Fruit fly (Drosophila melanogaster) whole organism, embryonic: Measurements from ENCODE around the gene Tre1.

Experiments used
- Atf3 ChIP-seq: fragments of 200-800 bp; sonication (Bioruptor generic); optimal IDR thresholded peaks from 3 replicates; lab custom pipeline; 2016; ENCODE audit warnings: missing biosample characterization, missing genetic modification characterization
- Awh ChIP-seq: fragments of 200-800 bp; sonication (Bioruptor generic); IDR thresholded peaks from 2 replicates; pipeline ENCODE4, ENCODE4 v1.3.6; 2022; ENCODE audit warnings: missing biosample characterization, missing genetic modification characterization
- C15 ChIP-seq: fragments of 200-800 bp; sonication (Bioruptor generic); IDR thresholded peaks from 3 replicates; pipeline ENCODE4 v1.3.6; 2022; ENCODE audit warnings: missing biosample characterization, missing genetic modification characterization
- CG10979 ChIP-seq: fragments of 200-800 bp; sonication (Bioruptor generic); optimal IDR thresholded peaks from 2 replicates; lab custom pipeline; 2018; ENCODE audit warnings: missing biosample characterization, mild to moderate bottlenecking, missing genetic modification characterization, moderate library complexity
- CG12391 ChIP-seq: fragments of 200-800 bp; sonication (Bioruptor generic); optimal IDR thresholded peaks from 3 replicates; lab custom pipeline; 2018; ENCODE audit warnings: missing biosample characterization, mild to moderate bottlenecking, missing genetic modification characterization, moderate library complexity
- CG13287 ChIP-seq: fragments of 200-800 bp; sonication (Bioruptor generic); IDR thresholded peaks from 2 replicates; pipeline ENCODE4 v1.3.6; 2022; ENCODE audit warnings: missing biosample characterization, missing genetic modification characterization; ENCODE audit not compliant: partially characterized antibody
- CG15269 ChIP-seq: fragments of 200-800 bp; sonication (Bioruptor generic); optimal IDR thresholded peaks from 2 replicates; lab custom pipeline; 2018; ENCODE audit warnings: missing biosample characterization, mild to moderate bottlenecking, missing genetic modification characterization, moderate library complexity
- CG1529 ChIP-seq: fragments of 200-800 bp; sonication (Bioruptor generic); optimal IDR thresholded peaks from 3 replicates; lab custom pipeline; 2018; ENCODE audit warnings: missing biosample characterization, missing genetic modification characterization
- CG15479 ChIP-seq: fragments of 200-800 bp; sonication (Bioruptor generic); optimal IDR thresholded peaks from 3 replicates; lab custom pipeline; 2019; ENCODE audit warnings: missing biosample characterization, mild to moderate bottlenecking, missing genetic modification characterization, moderate library complexity
- CG15696 ChIP-seq: fragments of 200-800 bp; sonication (Bioruptor generic); optimal IDR thresholded peaks from 2 replicates; lab custom pipeline; 2019; ENCODE audit warnings: missing biosample characterization, mild to moderate bottlenecking, missing genetic modification characterization, moderate library complexity
- CG1647 ChIP-seq: fragments of 200-800 bp; sonication (Bioruptor generic); optimal IDR thresholded peaks from 3 replicates; lab custom pipeline; 2016; ENCODE audit warnings: missing biosample characterization, missing genetic modification characterization
- CG18619 ChIP-seq: fragments of 200-800 bp; sonication (Bioruptor generic); optimal IDR thresholded peaks from 3 replicates; lab custom pipeline; 2017; ENCODE audit warnings: missing biosample characterization, mild to moderate bottlenecking, missing genetic modification characterization
- CG31224 ChIP-seq: fragments of 200-800 bp; sonication (Bioruptor generic); IDR thresholded peaks from 2 replicates; pipeline ENCODE4 v1.3.6; 2022; ENCODE audit warnings: missing biosample characterization, missing genetic modification characterization
- CG34376 ChIP-seq: fragments of 200-800 bp; sonication (Bioruptor generic); optimal IDR thresholded peaks from 2 replicates; lab custom pipeline; 2018; ENCODE audit warnings: missing biosample characterization, mild to moderate bottlenecking, missing genetic modification characterization
- CG6791 ChIP-seq: fragments of 200-800 bp; sonication (Bioruptor generic); IDR thresholded peaks from 3 replicates; pipeline ENCODE4 v1.3.6; 2022; ENCODE audit warnings: missing biosample characterization, missing genetic modification characterization; ENCODE audit not compliant: partially characterized antibody
- CG6854 ChIP-seq: fragments of 200-800 bp; sonication (Bioruptor generic); optimal IDR thresholded peaks from 3 replicates; lab custom pipeline; 2017; ENCODE audit warnings: missing biosample characterization, mild to moderate bottlenecking, missing genetic modification characterization
- CG9215 ChIP-seq: fragments of 200-800 bp; sonication (Bioruptor generic); IDR thresholded peaks from 2 replicates; pipeline ENCODE4 v1.3.6; 2022; ENCODE audit warnings: missing biosample characterization, missing genetic modification characterization
- D ChIP-seq, 2 experiments: fragments of 200-800 bp in 1 of 2; fragments of >200 bp in 1 of 2; sonication (Bioruptor generic) in 1 of 2; optimal IDR thresholded peaks; 2 replicates in 1 of 2; 3 replicates in 1 of 2; lab custom pipeline; 2017; ENCODE audit warnings: mild to moderate bottlenecking in 1 of 2, missing biosample characterization in 1 of 2, missing genetic modification characterization in 1 of 2, missing genetic modification reagents in 1 of 2
- Dref ChIP-seq: fragments of 200-800 bp; sonication (Bioruptor generic); IDR thresholded peaks from 2 replicates; pipeline ENCODE4 v1.3.6; 2022; ENCODE audit warnings: missing biosample characterization, missing genetic modification characterization
- E2f2 ChIP-seq: fragments of 200-800 bp; sonication (Bioruptor generic); IDR thresholded peaks from 2 replicates; pipeline ENCODE4 v1.3.6; 2022; ENCODE audit warnings: missing biosample characterization, missing genetic modification characterization
- HHEX ChIP-seq: fragments of 200-800 bp; sonication (Bioruptor generic); optimal IDR thresholded peaks from 3 replicates; lab custom pipeline; 2017; ENCODE audit warnings: missing biosample characterization, mild to moderate bottlenecking, missing genetic modification characterization, missing genetic modification reagents
- Hand ChIP-seq: fragments of 200-800 bp; sonication (Bioruptor generic); optimal IDR thresholded peaks from 2 replicates; lab custom pipeline; 2017; ENCODE audit warnings: mild to moderate bottlenecking, missing biosample characterization, missing genetic modification reagents, missing genetic modification characterization
- Hr78 ChIP-seq, 2 experiments: fragments of 200-800 bp in 1 of 2; fragments of >200 bp in 1 of 2; sonication (Bioruptor generic) in 1 of 2; optimal IDR thresholded peaks; 2 replicates each; lab custom pipeline; 2017 to 2019; ENCODE audit warnings: missing biosample characterization in 2 of 2, missing genetic modification characterization in 2 of 2, mild to moderate bottlenecking in 1 of 2, moderate library complexity in 1 of 2
- Jarid2 ChIP-seq: fragments of 200-800 bp; sonication (Bioruptor generic); optimal IDR thresholded peaks from 3 replicates; lab custom pipeline; 2017; ENCODE audit warnings: mild to moderate bottlenecking, missing biosample characterization, missing genetic modification reagents, missing genetic modification characterization
- Max ChIP-seq: fragments of 200-800 bp; sonication (Bioruptor generic); optimal IDR thresholded peaks from 2 replicates; lab custom pipeline; 2016; ENCODE audit warnings: missing biosample characterization, mild to moderate bottlenecking, missing genetic modification characterization
- Mrtf ChIP-seq: fragments of 200-800 bp; sonication (Bioruptor generic); IDR thresholded peaks from 3 replicates; pipeline ENCODE4 v1.3.6; 2022; ENCODE audit warnings: missing biosample characterization, missing genetic modification characterization
- Scr ChIP-seq: fragments of 200-800 bp; sonication (Bioruptor generic); IDR thresholded peaks from 2 replicates; pipeline ENCODE4 v1.3.6; 2022; ENCODE audit warnings: missing biosample characterization, missing genetic modification characterization; ENCODE audit not compliant: partially characterized antibody
- Side ChIP-seq: fragments of 200-800 bp; sonication (Bioruptor generic); optimal IDR thresholded peaks from 2 replicates; lab custom pipeline; 2016; ENCODE audit warnings: missing biosample characterization, missing genetic modification characterization
- Ssrp ChIP-seq: fragments of 200-800 bp; sonication (Bioruptor generic); optimal IDR thresholded peaks from 2 replicates; lab custom pipeline; 2018; ENCODE audit warnings: missing biosample characterization, mild to moderate bottlenecking, missing genetic modification characterization, moderate library complexity
- Taf1 ChIP-seq: fragments of 200-800 bp; sonication (Bioruptor generic); IDR thresholded peaks from 2 replicates; pipeline ENCODE4 v1.3.6; 2022; ENCODE audit warnings: missing biosample characterization, missing genetic modification characterization
- caup ChIP-seq: fragments of 200-800 bp; sonication (Bioruptor generic); optimal IDR thresholded peaks from 3 replicates; lab custom pipeline; 2017; ENCODE audit warnings: missing biosample characterization, mild to moderate bottlenecking, missing genetic modification characterization, moderate library complexity; ENCODE audit not compliant: severe bottlenecking
- crol ChIP-seq: fragments of 200-800 bp; sonication (Bioruptor generic); IDR thresholded peaks from 2 replicates; pipeline ENCODE4 v1.3.6; 2022; ENCODE audit warnings: missing biosample characterization, missing genetic modification characterization
- dimm ChIP-seq: fragments of 200-800 bp; sonication (Bioruptor generic); IDR thresholded peaks from 2 replicates; pipeline ENCODE4 v1.3.6; 2022; ENCODE audit warnings: missing biosample characterization, missing genetic modification characterization
- dmrt99B ChIP-seq: fragments of 200-800 bp; sonication (Bioruptor generic); optimal IDR thresholded peaks from 2 replicates; lab custom pipeline; 2018; ENCODE audit warnings: missing biosample characterization, mild to moderate bottlenecking, missing genetic modification characterization, moderate library complexity
- fd64A ChIP-seq: fragments of 200-800 bp; sonication (Bioruptor generic); optimal IDR thresholded peaks from 3 replicates; lab custom pipeline; 2018; ENCODE audit warnings: missing biosample characterization, mild to moderate bottlenecking, missing genetic modification characterization
- fru ChIP-seq: fragments of >200 bp; optimal IDR thresholded peaks from 2 replicates; lab custom pipeline; 2017
- gcm2 ChIP-seq: fragments of 200-800 bp; sonication (Bioruptor generic); optimal IDR thresholded peaks from 2 replicates; lab custom pipeline; 2016; ENCODE audit warnings: missing biosample characterization, missing genetic modification characterization
- grau ChIP-seq: fragments of 200-800 bp; optimal IDR thresholded peaks from 3 replicates; lab custom pipeline; 2019; ENCODE audit warnings: missing biosample characterization, mild to moderate bottlenecking, missing genetic modification characterization, moderate library complexity
- gsb-n ChIP-seq: fragments of 200-800 bp; sonication (Bioruptor generic); optimal IDR thresholded peaks from 3 replicates; lab custom pipeline; 2018; ENCODE audit warnings: missing biosample characterization, mild to moderate bottlenecking, missing genetic modification characterization
- jumu ChIP-seq: fragments of 200-800 bp; sonication (Bioruptor generic); optimal IDR thresholded peaks from 3 replicates; lab custom pipeline; 2016; ENCODE audit warnings: missing biosample characterization, missing genetic modification characterization
- kah ChIP-seq: fragments of 200-800 bp; sonication (Bioruptor generic); optimal IDR thresholded peaks from 2 replicates; lab custom pipeline; 2018; ENCODE audit warnings: missing biosample characterization, mild to moderate bottlenecking, missing genetic modification characterization
- ken ChIP-seq: fragments of 200-800 bp; sonication (Bioruptor generic); IDR thresholded peaks from 3 replicates; pipeline ENCODE4 v1.3.6; 2022; ENCODE audit warnings: missing biosample characterization, missing genetic modification characterization
- klu ChIP-seq: fragments of 200-800 bp; sonication (Bioruptor generic); IDR thresholded peaks from 2 replicates; pipeline ENCODE4 v1.3.6; 2022; ENCODE audit warnings: missing biosample characterization, missing genetic modification characterization
- mld ChIP-seq: fragments of 200-800 bp; sonication (Bioruptor generic); IDR thresholded peaks from 3 replicates; pipeline ENCODE4 v1.3.6; 2022; ENCODE audit warnings: missing biosample characterization, missing genetic modification characterization; ENCODE audit not compliant: partially characterized antibody
- nerfin-2 ChIP-seq: fragments of 200-800 bp; sonication (Bioruptor generic); IDR thresholded peaks from 2 replicates; pipeline ENCODE4 v1.3.6; 2022; ENCODE audit warnings: missing biosample characterization, missing genetic modification characterization; ENCODE audit not compliant: partially characterized antibody
- ranshi ChIP-seq: fragments of 200-800 bp; sonication (Bioruptor generic); IDR thresholded peaks from 2 replicates; pipeline ENCODE4 v1.3.6; 2022; ENCODE audit warnings: missing biosample characterization, missing genetic modification characterization
- sim ChIP-seq: fragments of 200-800 bp; sonication (Bioruptor generic); IDR thresholded peaks from 2 replicates; pipeline ENCODE4 v1.3.6; 2022; ENCODE audit warnings: missing biosample characterization, missing genetic modification characterization
- stc ChIP-seq: fragments of 200-800 bp; sonication (Bioruptor generic); IDR thresholded peaks from 2 replicates; pipeline ENCODE4 v1.3.6; 2022; ENCODE audit warnings: missing biosample characterization, missing genetic modification characterization
- tx ChIP-seq: fragments of 200-800 bp; sonication (Bioruptor generic); optimal IDR thresholded peaks from 2 replicates; lab custom pipeline; 2016; ENCODE audit warnings: missing biosample characterization, missing genetic modification characterization

Gene Tre1

dm6 chrX:5705899-5706312 is 26.1 kb upstream of the Tre1 start (continued):
- no peak for TF ChIP-seq Scr (GFP tag; lab: Robert Waterston, UW)
- TF ChIP-seq CG15269 (tag; lab: Kevin White, UChicago) = peak; percentile 84
- TF ChIP-seq CG1529 (GFP tag; lab: Kevin White, UChicago) = peak; percentile 44
- no peak for TF ChIP-seq nerfin-2 (GFP tag; lab: Robert Waterston, UW)
- peak; percentile 15 for TF ChIP-seq gcm2
- TF ChIP-seq E2f2 (GFP tag; lab: Robert Waterston, UW) = peak; percentile 66
- peak; percentile 82 for TF ChIP-seq CG6854 (GFP tag; lab: Kevin White, UChicago)
- peak; percentile 62 for TF ChIP-seq CG18619 (GFP tag; lab: Kevin White, UChicago)
- TF ChIP-seq CG13287 (GFP tag; lab: Robert Waterston, UW) = no peak; the same call in 1 of the 2 replicates
- TF ChIP-seq jumu (GFP tag; lab: Kevin White, UChicago) = peak; percentile 68
- peak; percentile 73 for TF ChIP-seq kah
- TF ChIP-seq tx (GFP tag; lab: Kevin White, UChicago) = peak; percentile 46
- TF ChIP-seq D (optimal IDR thresholded peaks at IDR 0.05; lab: Kevin White, UChicago) = no peak
- TF ChIP-seq D (GFP tag; optimal IDR thresholded peaks at IDR 0.05; lab: Kevin White, UChicago) = peak; percentile 70
- TF ChIP-seq crol (GFP tag; lab: Robert Waterston, UW) = peak; percentile 79
- TF ChIP-seq CG31224 = peak; percentile 87
- peak; percentile 78; the same call in 2 of the 3 replicates for TF ChIP-seq C15 (GFP tag; lab: Robert Waterston, UW)
- TF ChIP-seq Awh = peak; percentile 93
- peak; percentile 80 for TF ChIP-seq CG12391 (tag; lab: Kevin White, UChicago)
- TF ChIP-seq caup = peak; percentile 87
- no peak for TF ChIP-seq CG6791 (GFP tag; lab: Robert Waterston, UW)
- peak; percentile 87 for TF ChIP-seq HHEX
- peak; percentile 81 for TF ChIP-seq grau (tag; lab: Kevin White, UChicago)
- no peak for TF ChIP-seq fru (lab: Kevin White, UChicago)
- TF ChIP-seq CG15696 (tag; lab: Kevin White, UChicago) = peak; percentile 44
- peak; percentile 82 for TF ChIP-seq ken (GFP tag; lab: Robert Waterston, UW)
- peak; percentile 59 for TF ChIP-seq Ssrp (tag; lab: Kevin White, UChicago)
- peak; percentile 50 for TF ChIP-seq CG34376 (GFP tag; lab: Kevin White, UChicago)
- peak; percentile 53 for TF ChIP-seq Side
- peak; percentile 88 for TF ChIP-seq stc
- TF ChIP-seq CG1647 (GFP tag; lab: Kevin White, UChicago) = peak; percentile 68
- no peak for TF ChIP-seq CG15479 (GFP tag; lab: Kevin White, UChicago)
- peak; percentile 47 for TF ChIP-seq fd64A (GFP tag; lab: Kevin White, UChicago)
- TF ChIP-seq Mrtf (GFP tag; lab: Robert Waterston, UW) = peak; percentile 86
- peak; percentile 90 for TF ChIP-seq CG9215 (GFP tag; lab: Robert Waterston, UW)
- 0 out of 2 replicates have a peak, but pooled peaks have one; percentile 38 for TF ChIP-seq sim
- TF ChIP-seq Jarid2 (GFP tag; lab: Kevin White, UChicago) = peak; percentile 64
- TF ChIP-seq ranshi = peak; percentile 90
- peak; percentile 58 for TF ChIP-seq gsb-n
- peak; percentile 67 for TF ChIP-seq CG10979 (tag; lab: Kevin White, UChicago)
- TF ChIP-seq klu (GFP tag; lab: Robert Waterston, UW) = peak; percentile 90
- TF ChIP-seq Hand = peak; percentile 54
- TF ChIP-seq Dref (GFP tag; lab: Robert Waterston, UW) = 0 out of 2 replicates have a peak, but pooled peaks have one; percentile 14
- peak; percentile 73 for TF ChIP-seq Max (GFP tag; lab: Kevin White, UChicago)
- peak; percentile 22 for TF ChIP-seq Atf3 (GFP tag; lab: Kevin White, UChicago)
- peak; percentile 88 for TF ChIP-seq Taf1
- no peak for TF ChIP-seq mld (GFP tag; lab: Robert Waterston, UW)
- TF ChIP-seq dmrt99B (tag; lab: Kevin White, UChicago) = peak; percentile 89
- peak; percentile 63; the same call in 1 of the 2 replicates for TF ChIP-seq dimm (GFP tag; lab: Robert Waterston, UW)
- peak in 1 of 2 experiments; percentile 32 for TF ChIP-seq Hr78 (GFP tag; optimal IDR thresholded peaks at IDR 0.05; lab: Kevin White, UChicago)
